Fruit fly (Drosophila melanogaster) whole organism, embryonic: Measurements from ENCODE around the gene Dr.
A peak's percentile ranks its signal among the peaks of the same experiment; 100 is the strongest.

Experiments
- C15 ChIP-seq: fragments of 200-800 bp; sonication (Bioruptor generic); IDR thresholded peaks from 3 replicates; pipeline ENCODE4 v1.3.6; 2022; ENCODE audit warnings: missing biosample characterization, missing genetic modification characterization
- CG10274 ChIP-seq: fragments of 200-800 bp; sonication (Bioruptor generic); optimal IDR thresholded peaks from 3 replicates; lab custom pipeline; 2017; ENCODE audit warnings: missing biosample characterization, mild to moderate bottlenecking, missing genetic modification characterization
- CG12769 ChIP-seq: fragments of 200-800 bp; sonication (Bioruptor generic); optimal IDR thresholded peaks from 2 replicates; lab custom pipeline; 2019; ENCODE audit warnings: missing biosample characterization, mild to moderate bottlenecking, missing genetic modification characterization, moderate library complexity
- CG14667 ChIP-seq: fragments of 200-800 bp; sonication (Bioruptor generic); IDR thresholded peaks from 2 replicates; pipeline ENCODE4 v1.3.6; 2022; ENCODE audit warnings: missing biosample characterization, missing genetic modification characterization
- CG14710 ChIP-seq: fragments of 200-800 bp; sonication (Bioruptor generic); optimal IDR thresholded peaks from 3 replicates; lab custom pipeline; 2019; ENCODE audit warnings: missing biosample characterization, mild to moderate bottlenecking, missing genetic modification characterization, moderate library complexity
- CG17568 ChIP-seq: fragments of 200-800 bp; sonication (Bioruptor generic); optimal IDR thresholded peaks from 2 replicates; lab custom pipeline; 2018; ENCODE audit warnings: missing biosample characterization, mild to moderate bottlenecking, missing genetic modification characterization, moderate library complexity
- CG1792 ChIP-seq: fragments of 200-800 bp; sonication (Bioruptor generic); optimal IDR thresholded peaks from 2 replicates; lab custom pipeline; 2016; ENCODE audit warnings: missing biosample characterization, missing genetic modification characterization
- CG1832 ChIP-seq: fragments of 200-800 bp; sonication (Bioruptor generic); optimal IDR thresholded peaks from 2 replicates; lab custom pipeline; 2017; ENCODE audit warnings: missing biosample characterization, mild to moderate bottlenecking, missing genetic modification characterization, inconsistent platforms
- CG2129 ChIP-seq: fragments of 200-800 bp; sonication (Bioruptor generic); IDR thresholded peaks from 2 replicates; pipeline ENCODE4 v1.3.6; 2022; ENCODE audit warnings: missing biosample characterization, missing genetic modification characterization; ENCODE audit not compliant: partially characterized antibody
- CG2202 ChIP-seq: fragments of 200-800 bp; sonication (Bioruptor generic); optimal IDR thresholded peaks from 2 replicates; lab custom pipeline; 2018; ENCODE audit warnings: missing biosample characterization, mild to moderate bottlenecking, missing genetic modification characterization
- CG34224 ChIP-seq: fragments of 200-800 bp; sonication (Bioruptor generic); IDR thresholded peaks from 3 replicates; pipeline ENCODE4 v1.3.6; 2022; ENCODE audit warnings: missing biosample characterization, missing genetic modification characterization; ENCODE audit not compliant: partially characterized antibody
- CG34376 ChIP-seq: fragments of 200-800 bp; sonication (Bioruptor generic); optimal IDR thresholded peaks from 2 replicates; lab custom pipeline; 2018; ENCODE audit warnings: missing biosample characterization, mild to moderate bottlenecking, missing genetic modification characterization
- CG4404 ChIP-seq: fragments of 200-800 bp; sonication (Bioruptor generic); IDR thresholded peaks from 2 replicates; pipeline ENCODE4 v1.3.6; 2022; ENCODE audit warnings: missing biosample characterization, missing genetic modification characterization
- CG7786 ChIP-seq: fragments of 200-800 bp; sonication (Bioruptor generic); optimal IDR thresholded peaks from 2 replicates; lab custom pipeline; 2016; ENCODE audit warnings: missing biosample characterization, missing genetic modification characterization
- CG8089 ChIP-seq: fragments of 200-800 bp; sonication (Bioruptor generic); optimal IDR thresholded peaks from 3 replicates; lab custom pipeline; 2016; ENCODE audit warnings: missing biosample characterization, missing genetic modification characterization
- CG8359 ChIP-seq: fragments of 200-800 bp; sonication (Bioruptor generic); optimal IDR thresholded peaks from 2 replicates; lab custom pipeline; 2017; ENCODE audit warnings: missing biosample characterization, mild to moderate bottlenecking, missing genetic modification characterization, borderline replicate concordance
- CG9727 ChIP-seq: fragments of 200-800 bp; sonication (Bioruptor generic); optimal IDR thresholded peaks from 3 replicates; lab custom pipeline; 2017; ENCODE audit warnings: missing biosample characterization, mild to moderate bottlenecking, missing genetic modification characterization
- CTCF ChIP-seq: fragments of 200-800 bp; sonication (Bioruptor generic); optimal IDR thresholded peaks from 2 replicates; lab custom pipeline; 2017; ENCODE audit warnings: missing biosample characterization, mild to moderate bottlenecking, missing genetic modification characterization, moderate library complexity
- CkIIα-i1 ChIP-seq: fragments of 200-800 bp; sonication (Bioruptor generic); IDR thresholded peaks from 2 replicates; pipeline ENCODE4 v1.3.6; 2022; ENCODE audit warnings: missing biosample characterization, missing genetic modification characterization
- Ets65A ChIP-seq: fragments of 200-800 bp; sonication (Bioruptor generic); peaks from one replicate; lab custom pipeline; 2016; ENCODE audit warnings: missing biosample characterization, missing genetic modification characterization
- Ets97D ChIP-seq: fragments of 200-800 bp; sonication (Bioruptor generic); optimal IDR thresholded peaks from 3 replicates; lab custom pipeline; 2016; ENCODE audit warnings: missing biosample characterization, missing genetic modification characterization
- Hr51 ChIP-seq, 2 experiments: fragments of 200-800 bp; sonication (Bioruptor generic); optimal IDR thresholded peaks; 2 replicates in 1 of 2; 3 replicates in 1 of 2; lab custom pipeline; 2016 to 2018; ENCODE audit warnings: missing biosample characterization in 2 of 2, missing genetic modification characterization in 2 of 2, mild to moderate bottlenecking in 1 of 2, moderate library complexity in 1 of 2
- Neu2 ChIP-seq: fragments of 200-800 bp; sonication (Bioruptor generic); optimal IDR thresholded peaks from 3 replicates; lab custom pipeline; 2016; ENCODE audit warnings: missing biosample characterization, missing genetic modification characterization, borderline replicate concordance
- Nf-YB ChIP-seq: fragments of 200-800 bp; sonication (Bioruptor generic); optimal IDR thresholded peaks from 3 replicates; lab custom pipeline; 2019; ENCODE audit warnings: missing biosample characterization, mild to moderate bottlenecking, missing genetic modification characterization, moderate library complexity
- Oli ChIP-seq: fragments of 200-800 bp; sonication (Bioruptor generic); optimal IDR thresholded peaks from 2 replicates; lab custom pipeline; 2018; ENCODE audit warnings: missing biosample characterization, mild to moderate bottlenecking, missing genetic modification characterization, moderate library complexity
- Sry-β ChIP-seq: fragments of 200-800 bp; sonication (Bioruptor generic); optimal IDR thresholded peaks from 2 replicates; lab custom pipeline; 2018; ENCODE audit warnings: missing biosample characterization, mild to moderate bottlenecking, missing genetic modification characterization, moderate library complexity
- Vsx1 ChIP-seq: fragments of 200-800 bp; sonication (Bioruptor generic); optimal IDR thresholded peaks from 2 replicates; lab custom pipeline; 2017; ENCODE audit warnings: missing biosample characterization, mild to moderate bottlenecking, missing genetic modification characterization, missing genetic modification reagents
- cato ChIP-seq: fragments of 200-800 bp; sonication (Bioruptor generic); optimal IDR thresholded peaks from 2 replicates; lab custom pipeline; 2016; ENCODE audit warnings: missing biosample characterization, missing genetic modification characterization, borderline replicate concordance
- ci ChIP-seq: fragments of 200-800 bp; sonication (Bioruptor generic); IDR thresholded peaks from 3 replicates; pipeline ENCODE4 v1.3.6; 2022; ENCODE audit warnings: missing biosample characterization, missing genetic modification characterization
- dmrt11E ChIP-seq: fragments of 200-800 bp; sonication (Bioruptor generic); optimal IDR thresholded peaks from 3 replicates; lab custom pipeline; 2018; ENCODE audit warnings: missing biosample characterization, mild to moderate bottlenecking, missing genetic modification characterization, moderate library complexity
- dpn ChIP-seq, 2 experiments: fragments of 200-800 bp; sonication (Bioruptor generic); optimal IDR thresholded peaks; 3 replicates each; lab custom pipeline; 2016; ENCODE audit warnings: missing biosample characterization in 2 of 2, missing genetic modification characterization in 2 of 2
- dysf ChIP-seq: fragments of 200-800 bp; sonication (Bioruptor generic); IDR thresholded peaks from 3 replicates; pipeline ENCODE4 v1.3.6; 2022; ENCODE audit warnings: missing biosample characterization, missing genetic modification characterization
- emc ChIP-seq: fragments of 200-800 bp; sonication (Bioruptor generic); optimal IDR thresholded peaks from 2 replicates; lab custom pipeline; 2016; ENCODE audit warnings: missing biosample characterization, missing genetic modification characterization
- eyg ChIP-seq: fragments of 200-800 bp; sonication (Bioruptor generic); optimal IDR thresholded peaks from 3 replicates; lab custom pipeline; 2016; ENCODE audit warnings: missing biosample characterization, missing genetic modification characterization
- fru ChIP-seq: fragments of >200 bp; optimal IDR thresholded peaks from 2 replicates; lab custom pipeline; 2017
- ftz-f1 ChIP-seq: fragments of 200-800 bp; sonication (Bioruptor generic); optimal IDR thresholded peaks from 2 replicates; lab custom pipeline; 2016; ENCODE audit warnings: missing biosample characterization, missing genetic modification characterization
- gcm ChIP-seq: fragments of 200-800 bp; sonication (Bioruptor generic); optimal IDR thresholded peaks from 2 replicates; lab custom pipeline; 2019; ENCODE audit warnings: missing biosample characterization, mild to moderate bottlenecking, missing genetic modification characterization, moderate library complexity
- gsb-n ChIP-seq: fragments of 200-800 bp; sonication (Bioruptor generic); optimal IDR thresholded peaks from 3 replicates; lab custom pipeline; 2018; ENCODE audit warnings: missing biosample characterization, mild to moderate bottlenecking, missing genetic modification characterization
- lov ChIP-seq, 2 experiments: fragments of 200-800 bp in 1 of 2; fragments of >200 bp in 1 of 2; sonication (Bioruptor generic) in 1 of 2; IDR thresholded peaks in 1 of 2; optimal IDR thresholded peaks in 1 of 2; 2 replicates in 1 of 2; 3 replicates in 1 of 2; pipeline versions ENCODE4 v1.3.6 to Lab custom; 2017 to 2022; ENCODE audit warnings: missing biosample characterization in 1 of 2, missing genetic modification characterization in 1 of 2
- odd ChIP-seq: fragments of 200-800 bp; sonication (Bioruptor generic); optimal IDR thresholded peaks from 2 replicates; lab custom pipeline; 2017; ENCODE audit warnings: missing biosample characterization, mild to moderate bottlenecking, missing genetic modification characterization
- org-1 ChIP-seq: fragments of 200-800 bp; sonication (Bioruptor generic); optimal IDR thresholded peaks from 2 replicates; lab custom pipeline; 2017; ENCODE audit warnings: missing biosample characterization, missing genetic modification characterization
- pfk ChIP-seq: fragments of 200-800 bp; sonication (Bioruptor generic); optimal IDR thresholded peaks from 2 replicates; lab custom pipeline; 2018; ENCODE audit warnings: missing biosample characterization, mild to moderate bottlenecking, missing genetic modification characterization, moderate library complexity
- repo ChIP-seq: fragments of 200-800 bp; sonication (Bioruptor generic); optimal IDR thresholded peaks from 2 replicates; lab custom pipeline; 2016; ENCODE audit warnings: missing biosample characterization, missing genetic modification characterization
- ro ChIP-seq: fragments of 200-800 bp; sonication (Bioruptor generic); IDR thresholded peaks from 2 replicates; pipeline ENCODE4 v1.3.6; 2022; ENCODE audit warnings: missing biosample characterization, missing genetic modification characterization
- so ChIP-seq: fragments of 200-800 bp; sonication (Bioruptor generic); IDR thresholded peaks from 3 replicates; pipeline ENCODE4 v1.3.6; 2022; ENCODE audit warnings: missing biosample characterization, missing genetic modification characterization
- tin ChIP-seq: fragments of 200-800 bp; sonication (Bioruptor generic); optimal IDR thresholded peaks from 3 replicates; lab custom pipeline; 2016; ENCODE audit warnings: missing biosample characterization, missing genetic modification characterization
- tna ChIP-seq: fragments of 200-800 bp; sonication (Bioruptor generic); IDR thresholded peaks from 2 replicates; pipeline ENCODE4 v1.3.6; 2022; ENCODE audit warnings: missing biosample characterization, missing genetic modification characterization; ENCODE audit not compliant: partially characterized antibody
- ttk ChIP-seq: fragments of 200-800 bp; sonication (Bioruptor generic); IDR thresholded peaks from 2 replicates; pipeline ENCODE4 v2.1.2; 2022; ENCODE audit warnings: missing biosample characterization, missing genetic modification characterization
- vvl ChIP-seq: fragments of 200-800 bp; sonication (Bioruptor generic); IDR thresholded peaks from 2 replicates; pipeline ENCODE4 v1.3.6; 2022; ENCODE audit warnings: missing biosample characterization, missing genetic modification characterization

The Dr gene

DNA sequence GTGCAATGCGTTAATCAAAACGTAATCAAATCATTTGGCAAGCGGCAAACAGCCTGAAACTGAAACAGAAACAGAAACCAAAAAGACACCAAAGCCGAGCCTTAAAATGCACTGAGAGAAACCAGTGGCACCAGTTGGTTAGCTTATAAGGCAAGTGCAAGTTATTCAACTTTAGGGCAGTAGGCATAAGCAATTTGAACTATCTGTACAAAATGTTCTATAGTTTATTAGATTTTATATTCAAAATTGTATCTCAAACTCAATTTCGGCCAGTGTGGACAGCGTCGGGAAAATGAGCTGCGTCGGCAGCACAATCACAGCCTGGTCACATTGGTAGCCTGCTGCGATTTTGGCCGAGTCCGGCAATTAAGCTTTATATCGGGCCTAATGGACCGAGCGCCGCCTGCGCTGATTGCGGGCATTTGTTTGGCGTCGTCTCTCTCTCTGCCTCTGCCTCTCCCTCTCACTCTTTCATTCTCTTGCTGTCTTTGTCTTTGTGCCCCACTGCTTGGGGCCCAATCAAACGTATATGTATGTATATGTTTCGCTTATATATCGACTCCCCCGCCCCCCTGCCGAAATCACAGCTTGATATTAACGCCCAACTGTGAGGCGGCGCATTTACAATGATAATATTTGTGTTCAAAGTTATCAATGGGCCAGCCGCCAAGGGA lies 10.9 kb downstream of the Dr start (continued):
- TF ChIP-seq Sry-β (GFP tag; lab: Kevin White, UChicago): no peak
- TF ChIP-seq org-1 (GFP tag; lab: Kevin White, UChicago): peak; percentile 35
- TF ChIP-seq ftz-f1 (GFP tag; lab: Kevin White, UChicago): no peak
- TF ChIP-seq dmrt11E (tag; lab: Kevin White, UChicago): peak; percentile 81
- peak; percentile 44 to 58 for TF ChIP-seq dpn (GFP tag; optimal IDR thresholded peaks at IDR 0.05; lab: Kevin White, UChicago)
- TF ChIP-seq vvl (GFP tag; lab: Robert Waterston, UW): peak; percentile 80
- peak; percentile 62 for TF ChIP-seq tin (GFP tag; lab: Kevin White, UChicago)
- peak; percentile 35 for TF ChIP-seq repo (GFP tag; lab: Kevin White, UChicago)
- TF ChIP-seq CG17568 (GFP tag; lab: Kevin White, UChicago): peak; percentile 5
- peak; percentile 44 for TF ChIP-seq CG8359 (GFP tag; lab: Kevin White, UChicago)
- no peak for TF ChIP-seq fru (lab: Kevin White, UChicago)
- TF ChIP-seq CG10274 (GFP tag; lab: Kevin White, UChicago): no peak
- no peak for TF ChIP-seq Ets97D (GFP tag; lab: Kevin White, UChicago)
- no peak for TF ChIP-seq CTCF (GFP tag; lab: Kevin White, UChicago)
- TF ChIP-seq CG9727 (GFP tag; lab: Kevin White, UChicago): peak; percentile 79
- TF ChIP-seq CG14710 (tag; lab: Kevin White, UChicago): peak; percentile 69
- TF ChIP-seq CG1792 (GFP tag; lab: Kevin White, UChicago): peak; percentile 9
- TF ChIP-seq lov (optimal IDR thresholded peaks at IDR 0.05; lab: Kevin White, UChicago): no peak
- TF ChIP-seq lov (GFP tag; IDR thresholded peaks at IDR 0.05; lab: Robert Waterston, UW): peak; percentile 63; the same call in 2 of the 3 replicates
- TF ChIP-seq so (GFP tag; lab: Robert Waterston, UW): peak; percentile 66; the same call in 2 of the 3 replicates
- no peak for TF ChIP-seq CkIIα-i1 (GFP tag; lab: Robert Waterston, UW)
- TF ChIP-seq tna (GFP tag; lab: Robert Waterston, UW): no peak
- TF ChIP-seq CG8089: peak; percentile 31
- no peak for TF ChIP-seq CG12769 (tag; lab: Kevin White, UChicago)
- TF ChIP-seq dysf (GFP tag; lab: Robert Waterston, UW): peak; percentile 63
- TF ChIP-seq ttk (GFP tag; lab: Robert Waterston, UW): 0 out of 2 replicates have a peak, but pooled peaks have one; percentile 52
- TF ChIP-seq ci (GFP tag; lab: Robert Waterston, UW): peak; percentile 91
- TF ChIP-seq Nf-YB (GFP tag; lab: Kevin White, UChicago): peak; percentile 92
- TF ChIP-seq C15 (GFP tag; lab: Robert Waterston, UW): no peak
- peak; percentile 60 for TF ChIP-seq CG1832
- peak; percentile 14 for TF ChIP-seq gsb-n (tag; lab: Kevin White, UChicago)
- TF ChIP-seq cato (GFP tag; lab: Kevin White, UChicago): no peak
- TF ChIP-seq CG2202 (tag; lab: Kevin White, UChicago): peak; percentile 33
- peak; percentile 30 to 52 for TF ChIP-seq Hr51 (GFP tag; optimal IDR thresholded peaks at IDR 0.05; lab: Kevin White, UChicago)
- no peak for TF ChIP-seq pfk
- TF ChIP-seq CG7786 (GFP tag; lab: Kevin White, UChicago): peak; percentile 1
- no peak for TF ChIP-seq emc (GFP tag; lab: Kevin White, UChicago)
- TF ChIP-seq CG4404 (GFP tag; lab: Robert Waterston, UW): peak; percentile 77
- no peak for TF ChIP-seq CG34376
- no peak for TF ChIP-seq Neu2 (GFP tag; lab: Kevin White, UChicago)
- no peak for TF ChIP-seq CG34224 (GFP tag; lab: Robert Waterston, UW)
- TF ChIP-seq Vsx1: no peak
- TF ChIP-seq CG14667: peak; percentile 47; the same call in 1 of the 2 replicates
- TF ChIP-seq CG2129: no peak
- TF ChIP-seq odd (GFP tag; lab: Kevin White, UChicago): peak; percentile 10
- peak; percentile 31; the same call in 1 of the 2 replicates for TF ChIP-seq ro (GFP tag; lab: Robert Waterston, UW)
- peak; percentile 8 for TF ChIP-seq gcm (GFP tag; lab: Kevin White, UChicago)
- peak; percentile 94 for TF ChIP-seq Ets65A (GFP tag; lab: Kevin White, UChicago)
- TF ChIP-seq eyg: no peak
- peak; percentile 74 for TF ChIP-seq Oli (tag; lab: Kevin White, UChicago)
